Fruit fly (Drosophila melanogaster) whole organism, embryonic: Measurements from ENCODE around the gene PLCXD.
A peak's percentile ranks its signal among the peaks of the same experiment; 100 is the strongest.

Source experiments
- Antp ChIP-seq: fragments of 200-800 bp; sonication (Bioruptor generic); optimal IDR thresholded peaks from 3 replicates; lab custom pipeline; 2016; ENCODE audit warnings: missing biosample characterization, missing genetic modification characterization
- CG11093 ChIP-seq: fragments of 200-800 bp; sonication (Bioruptor generic); IDR thresholded peaks from 3 replicates; pipeline ENCODE4 v1.3.6; 2022; ENCODE audit warnings: missing biosample characterization, missing genetic modification characterization
- CG11504 ChIP-seq: fragments of 200-800 bp; sonication (Bioruptor generic); optimal IDR thresholded peaks from 3 replicates; lab custom pipeline; 2019; ENCODE audit warnings: missing biosample characterization, mild to moderate bottlenecking, missing genetic modification characterization, moderate library complexity
- CG11723 ChIP-seq: fragments of 200-800 bp; sonication (Bioruptor generic); optimal IDR thresholded peaks from 2 replicates; lab custom pipeline; 2017; ENCODE audit warnings: missing biosample characterization, mild to moderate bottlenecking, missing genetic modification characterization
- CG12299 ChIP-seq: fragments of 200-800 bp; sonication (Bioruptor generic); optimal IDR thresholded peaks from 2 replicates; lab custom pipeline; 2018; ENCODE audit warnings: missing biosample characterization, mild to moderate bottlenecking, missing genetic modification characterization
- CG1233 ChIP-seq: fragments of 200-800 bp; sonication (Bioruptor generic); optimal IDR thresholded peaks from 4 replicates; lab custom pipeline; 2018; ENCODE audit warnings: missing biosample characterization, mild to moderate bottlenecking, missing genetic modification characterization
- CG12942 ChIP-seq: fragments of 200-800 bp; sonication (Bioruptor generic); optimal IDR thresholded peaks from 3 replicates; lab custom pipeline; 2016; ENCODE audit warnings: missing biosample characterization, missing genetic modification characterization
- CG13296 ChIP-seq: fragments of 200-800 bp; sonication (Bioruptor generic); optimal IDR thresholded peaks from 3 replicates; lab custom pipeline; 2018; ENCODE audit warnings: missing biosample characterization, mild to moderate bottlenecking, missing genetic modification characterization
- CG13424 ChIP-seq: fragments of 200-800 bp; sonication (Bioruptor generic); optimal IDR thresholded peaks from 2 replicates; lab custom pipeline; 2019; ENCODE audit warnings: missing biosample characterization, mild to moderate bottlenecking, missing genetic modification characterization, moderate library complexity
- CG1529 ChIP-seq: fragments of 200-800 bp; sonication (Bioruptor generic); optimal IDR thresholded peaks from 3 replicates; lab custom pipeline; 2018; ENCODE audit warnings: missing biosample characterization, missing genetic modification characterization
- CG15479 ChIP-seq: fragments of 200-800 bp; sonication (Bioruptor generic); optimal IDR thresholded peaks from 3 replicates; lab custom pipeline; 2019; ENCODE audit warnings: missing biosample characterization, mild to moderate bottlenecking, missing genetic modification characterization, moderate library complexity
- CG15514 ChIP-seq: fragments of 200-800 bp; sonication (Bioruptor generic); optimal IDR thresholded peaks from 3 replicates; lab custom pipeline; 2017; ENCODE audit warnings: missing biosample characterization, missing genetic modification characterization, mild to moderate bottlenecking, moderate library complexity, missing genetic modification reagents
- CG16813 ChIP-seq: fragments of 200-800 bp; sonication (Bioruptor generic); IDR thresholded peaks from 3 replicates; pipeline ENCODE4 v1.3.6; 2022; ENCODE audit warnings: missing biosample characterization, missing genetic modification characterization; ENCODE audit not compliant: partially characterized antibody
- CG17359 ChIP-seq: fragments of 200-800 bp; sonication (Bioruptor generic); optimal IDR thresholded peaks from 3 replicates; lab custom pipeline; 2018; ENCODE audit warnings: missing biosample characterization, mild to moderate bottlenecking, missing genetic modification characterization, moderate library complexity
- CG17612 ChIP-seq: fragments of 200-800 bp; sonication (Bioruptor generic); IDR thresholded peaks from 2 replicates; pipeline ENCODE4 v1.3.6; 2022; ENCODE audit warnings: missing biosample characterization, missing genetic modification characterization
- CG30431 ChIP-seq: fragments of 200-800 bp; sonication (Bioruptor generic); optimal IDR thresholded peaks from 2 replicates; lab custom pipeline; 2017; ENCODE audit warnings: missing biosample characterization, missing genetic modification characterization
- CG33213 ChIP-seq: fragments of 200-800 bp; sonication (Bioruptor generic); optimal IDR thresholded peaks from 3 replicates; lab custom pipeline; 2016; ENCODE audit warnings: missing biosample characterization, missing genetic modification characterization
- CG4328 ChIP-seq: fragments of 200-800 bp; sonication (Bioruptor generic); optimal IDR thresholded peaks from 3 replicates; lab custom pipeline; 2017; ENCODE audit warnings: missing biosample characterization, missing genetic modification reagents, missing genetic modification characterization
- CG4360 ChIP-seq: fragments of 200-800 bp; sonication (Bioruptor generic); IDR thresholded peaks from 2 replicates; pipeline ENCODE4 v1.3.6; 2022; ENCODE audit warnings: missing biosample characterization, missing genetic modification characterization
- CG6272 ChIP-seq: fragments of 200-800 bp; sonication (Bioruptor generic); IDR thresholded peaks from 2 replicates; pipeline ENCODE4 v1.3.6; 2022; ENCODE audit warnings: missing biosample characterization, missing genetic modification characterization
- CHES-1-like ChIP-seq: fragments of 200-800 bp; sonication (Bioruptor generic); optimal IDR thresholded peaks from 2 replicates; lab custom pipeline; 2016; ENCODE audit warnings: missing biosample characterization, missing genetic modification characterization
- CTCF ChIP-seq: fragments of 200-800 bp; sonication (Bioruptor generic); optimal IDR thresholded peaks from 2 replicates; lab custom pipeline; 2017; ENCODE audit warnings: missing biosample characterization, mild to moderate bottlenecking, missing genetic modification characterization, moderate library complexity
- Elba2 ChIP-seq: fragments of 200-800 bp; sonication (Bioruptor generic); optimal IDR thresholded peaks from 3 replicates; lab custom pipeline; 2016; ENCODE audit warnings: missing biosample characterization, missing genetic modification characterization
- GATAe ChIP-seq: fragments of 200-800 bp; sonication (Bioruptor generic); conservative IDR thresholded peaks from 2 replicates; pipeline ENCODE4 v1.3.6; 2022; ENCODE audit warnings: missing biosample characterization, missing genetic modification characterization
- Hr3 ChIP-seq: fragments of 200-800 bp; sonication (Bioruptor generic); optimal IDR thresholded peaks from 3 replicates; lab custom pipeline; 2016; ENCODE audit warnings: missing biosample characterization, missing genetic modification characterization
- Hr51 ChIP-seq, 2 experiments: fragments of 200-800 bp; sonication (Bioruptor generic); optimal IDR thresholded peaks; 2 replicates in 1 of 2; 3 replicates in 1 of 2; lab custom pipeline; 2016 to 2018; ENCODE audit warnings: missing biosample characterization in 2 of 2, missing genetic modification characterization in 2 of 2, mild to moderate bottlenecking in 1 of 2, moderate library complexity in 1 of 2
- Lhr ChIP-seq: fragments of 200-800 bp; sonication (Bioruptor generic); optimal IDR thresholded peaks from 3 replicates; lab custom pipeline; 2017; ENCODE audit warnings: mild to moderate bottlenecking, missing biosample characterization, missing genetic modification reagents, missing genetic modification characterization
- Mad ChIP-seq: fragments of 200-800 bp; sonication (Bioruptor generic); optimal IDR thresholded peaks from 2 replicates; lab custom pipeline; 2016; ENCODE audit warnings: missing biosample characterization, missing genetic modification characterization
- Meics ChIP-seq: fragments of 200-800 bp; sonication (Bioruptor generic); optimal IDR thresholded peaks from 2 replicates; lab custom pipeline; 2017; ENCODE audit warnings: missing biosample characterization, mild to moderate bottlenecking, missing genetic modification characterization
- Myb ChIP-seq: fragments of 200-800 bp; sonication (Bioruptor generic); optimal IDR thresholded peaks from 2 replicates; lab custom pipeline; 2016; ENCODE audit warnings: missing biosample characterization, missing genetic modification characterization
- Rfx ChIP-seq: fragments of 200-800 bp; sonication (Bioruptor generic); IDR thresholded peaks from 2 replicates; pipeline ENCODE4 v1.3.6; 2022; ENCODE audit warnings: missing biosample characterization, missing genetic modification characterization
- Sry-β ChIP-seq: fragments of 200-800 bp; sonication (Bioruptor generic); optimal IDR thresholded peaks from 2 replicates; lab custom pipeline; 2018; ENCODE audit warnings: missing biosample characterization, mild to moderate bottlenecking, missing genetic modification characterization, moderate library complexity
- bsh ChIP-seq, 2 experiments: fragments of 200-800 bp; sonication (Bioruptor generic); optimal IDR thresholded peaks; 2 replicates each; lab custom pipeline; 2017 to 2018; ENCODE audit warnings: mild to moderate bottlenecking in 2 of 2, missing biosample characterization in 2 of 2, missing genetic modification characterization in 2 of 2, moderate library complexity in 1 of 2
- chinmo ChIP-seq: fragments of 200-800 bp; sonication (Bioruptor generic); IDR thresholded peaks from 4 replicates; pipeline ENCODE4 v1.3.6; 2022; ENCODE audit warnings: missing biosample characterization, missing genetic modification characterization; ENCODE audit not compliant: partially characterized antibody
- fru ChIP-seq: fragments of >200 bp; optimal IDR thresholded peaks from 2 replicates; lab custom pipeline; 2017
- grau ChIP-seq: fragments of 200-800 bp; optimal IDR thresholded peaks from 3 replicates; lab custom pipeline; 2019; ENCODE audit warnings: missing biosample characterization, mild to moderate bottlenecking, missing genetic modification characterization, moderate library complexity
- hth ChIP-seq: fragments of >200 bp; optimal IDR thresholded peaks from 2 replicates; lab custom pipeline; 2017; ENCODE audit warnings: inconsistent platforms
- kni ChIP-seq: fragments of 200-800 bp; sonication (Bioruptor generic); optimal IDR thresholded peaks from 3 replicates; lab custom pipeline; 2017; ENCODE audit warnings: mild to moderate bottlenecking, missing biosample characterization, missing genetic modification reagents, missing genetic modification characterization
- knrl ChIP-seq: fragments of 200-800 bp; sonication (Bioruptor generic); IDR thresholded peaks from 3 replicates; pipeline ENCODE4 v1.3.6; 2022; ENCODE audit warnings: missing biosample characterization, missing genetic modification characterization; ENCODE audit not compliant: partially characterized antibody
- mld ChIP-seq: fragments of 200-800 bp; sonication (Bioruptor generic); IDR thresholded peaks from 3 replicates; pipeline ENCODE4 v1.3.6; 2022; ENCODE audit warnings: missing biosample characterization, missing genetic modification characterization; ENCODE audit not compliant: partially characterized antibody
- nmo ChIP-seq: fragments of 200-800 bp; sonication (Bioruptor generic); optimal IDR thresholded peaks from 2 replicates; lab custom pipeline; 2018; ENCODE audit warnings: missing biosample characterization, mild to moderate bottlenecking, missing genetic modification characterization, moderate library complexity
- pan ChIP-seq, 4 experiments: fragments of >200 bp in 3 of 4; fragments of 200-800 bp in 1 of 4; sonication (Bioruptor generic) in 1 of 4; optimal IDR thresholded peaks in 3 of 4; IDR thresholded peaks in 1 of 4; 2 replicates each; pipeline versions ENCODE4 v1.3.6 to Lab custom; 2017 to 2022; ENCODE audit warnings: missing biosample characterization in 2 of 4, missing genetic modification characterization in 2 of 4, mixed read lengths in 1 of 4
- peb ChIP-seq: fragments of 200-800 bp; sonication (Bioruptor generic); IDR thresholded peaks from 2 replicates; pipeline ENCODE4 v1.3.6; 2022; ENCODE audit warnings: missing biosample characterization, missing genetic modification characterization
- rib ChIP-seq: fragments of 200-800 bp; sonication (Bioruptor generic); IDR thresholded peaks from 2 replicates; pipeline ENCODE4 v1.3.6; 2022; ENCODE audit warnings: missing biosample characterization, missing genetic modification characterization
- run ChIP-seq: fragments of 200-800 bp; sonication (Bioruptor generic); optimal IDR thresholded peaks from 3 replicates; lab custom pipeline; 2018; ENCODE audit warnings: missing biosample characterization, mild to moderate bottlenecking, missing genetic modification characterization
- sim ChIP-seq: fragments of 200-800 bp; sonication (Bioruptor generic); IDR thresholded peaks from 2 replicates; pipeline ENCODE4 v1.3.6; 2022; ENCODE audit warnings: missing biosample characterization, missing genetic modification characterization
- trh ChIP-seq: fragments of 200-800 bp; sonication (Bioruptor generic); optimal IDR thresholded peaks from 2 replicates; lab custom pipeline; 2016; ENCODE audit warnings: missing biosample characterization, missing genetic modification characterization
- ttk ChIP-seq: fragments of 200-800 bp; sonication (Bioruptor generic); IDR thresholded peaks from 2 replicates; pipeline ENCODE4 v2.1.2; 2022; ENCODE audit warnings: missing biosample characterization, missing genetic modification characterization
- wdn ChIP-seq: fragments of 200-800 bp; sonication (Bioruptor generic); IDR thresholded peaks from 2 replicates; pipeline ENCODE4 v1.3.6; 2022; ENCODE audit warnings: missing biosample characterization, missing genetic modification characterization

PLCXD gene

DNA sequence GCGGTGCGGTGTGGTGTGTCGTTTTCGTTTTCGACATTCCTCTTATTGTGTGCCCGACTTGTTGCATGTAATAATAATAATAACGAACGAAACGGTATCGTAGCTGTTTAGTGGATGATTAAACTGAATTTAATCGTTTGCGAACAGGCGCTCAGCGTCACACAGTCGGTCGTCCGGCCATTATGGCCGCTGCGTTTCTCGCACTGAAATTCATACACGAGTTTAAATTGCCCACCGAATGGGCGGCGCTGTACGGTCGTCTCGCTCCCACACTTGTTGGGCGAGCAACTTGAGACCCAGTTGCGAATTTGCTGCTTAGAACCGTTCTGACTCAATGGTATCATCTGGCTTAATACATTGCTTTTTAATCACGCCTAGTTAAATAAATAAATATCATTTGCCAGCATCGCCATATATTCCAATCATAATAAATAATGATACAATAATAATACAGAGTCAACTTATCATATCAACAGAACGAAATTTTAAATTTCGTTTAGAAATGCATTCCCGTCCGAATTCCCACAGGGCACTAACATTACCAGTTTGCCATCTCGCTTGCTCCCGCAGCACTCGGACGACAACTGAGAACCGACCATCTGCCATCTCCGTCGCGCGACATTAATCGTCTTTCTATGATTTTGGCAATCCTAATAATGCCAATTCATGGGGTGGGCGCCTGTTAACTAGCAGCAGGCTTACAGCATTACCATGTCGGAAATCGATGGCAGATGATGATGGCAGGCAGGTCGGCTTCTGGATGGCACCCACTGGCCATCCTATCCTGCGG, 38.1 kb upstream of the PLCXD start (continued):
- TF ChIP-seq run (tag; lab: Kevin White, UChicago) (peak; percentile 27), grau (tag; lab: Kevin White, UChicago) (peak; percentile 95), CG11723 (GFP tag; lab: Kevin White, UChicago) (peak; percentile 89), CG16813 (GFP tag; lab: Robert Waterston, UW) (no peak), peb (GFP tag; lab: Robert Waterston, UW) (no peak), rib (GFP tag; lab: Robert Waterston, UW) (no peak), CG1233 (peak; percentile 92), wdn (GFP tag; lab: Robert Waterston, UW) (no peak), Hr3 (GFP tag; lab: Kevin White, UChicago) (peak; percentile 88), CG4328 (peak; percentile 94), Sry-β (no peak), CG17359 (tag; lab: Kevin White, UChicago) (peak; percentile 84), kni (GFP tag; lab: Kevin White, UChicago) (no peak), Rfx (GFP tag; lab: Robert Waterston, UW) (no peak), Elba2 (GFP tag; lab: Kevin White, UChicago) (no peak), CG15479 (no peak), CG12942 (GFP tag; lab: Kevin White, UChicago) (peak; percentile 86), CG13296 (GFP tag; lab: Kevin White, UChicago) (peak; percentile 94), hth (lab: Kevin White, UChicago) (no peak), nmo (GFP tag; lab: Kevin White, UChicago) (peak; percentile 93), CG30431 (GFP tag; lab: Kevin White, UChicago) (peak; percentile 88), knrl (no peak), CG4360 (GFP tag; lab: Robert Waterston, UW) (no peak), bsh (GFP tag; optimal IDR thresholded peaks at IDR 0.05; lab: Kevin White, UChicago) (peak; percentile 55 to 90), CG33213 (GFP tag; lab: Kevin White, UChicago) (no peak), CG15514 (peak; percentile 86), CG1529 (GFP tag; lab: Kevin White, UChicago) (peak; percentile 77), Hr51 (GFP tag; optimal IDR thresholded peaks at IDR 0.05; lab: Kevin White, UChicago) (peak; percentile 71 to 92), CG12299 (peak; percentile 91), CHES-1-like (GFP tag; lab: Kevin White, UChicago) (peak; percentile 33), CTCF (GFP tag; lab: Kevin White, UChicago) (peak; percentile 41), CG11093 (GFP tag; lab: Robert Waterston, UW) (peak; percentile 90), CG17612 (GFP tag; lab: Robert Waterston, UW) (no peak), CG13424 (tag; lab: Kevin White, UChicago) (peak; percentile 96), Meics (GFP tag; lab: Kevin White, UChicago) (peak; percentile 95), trh (GFP tag; lab: Kevin White, UChicago) (peak; percentile 85), chinmo (no peak), GATAe (GFP tag; lab: Robert Waterston, UW) (no peak), mld (GFP tag; lab: Robert Waterston, UW) (no peak), ttk (GFP tag; lab: Robert Waterston, UW) (no peak), Myb (peak; percentile 20), fru (lab: Kevin White, UChicago) (no peak), Lhr (no peak), sim (GFP tag; lab: Robert Waterston, UW) (no peak), pan (optimal IDR thresholded peaks at IDR 0.05; lab: Kevin White, UChicago) (no peak), pan (GFP tag; optimal IDR thresholded peaks at IDR 0.05 in 1 of 2, IDR thresholded peaks at IDR 0.05 in 1 of 2) (no peak), CG11504 (tag; lab: Kevin White, UChicago) (peak; percentile 87), CG6272 (peak; percentile 86), Mad (GFP tag; lab: Kevin White, UChicago) (peak; percentile 81), Antp (GFP tag; lab: Kevin White, UChicago) (peak; percentile 38)
